Worm (Caenorhabditis elegans) whole organism, early embryonic: ENCODE results near the gene drd-5.

ENCODE experiments used
- B0310.2 ChIP-seq: sonication (generic microtip); optimal IDR thresholded peaks from 2 replicates; lab custom pipeline; 2016; ENCODE audit warnings: mild to moderate bottlenecking, missing genetic modification characterization, missing compliant biosample characterization
- F13C5.2 ChIP-seq: sonication (generic microtip); optimal IDR thresholded peaks from 2 replicates; lab custom pipeline; 2017; ENCODE audit warnings: mild to moderate bottlenecking, missing genetic modification characterization, inconsistent platforms, missing compliant biosample characterization
- aly-1 ChIP-seq: sonication (generic microtip); optimal IDR thresholded peaks from 2 replicates; lab custom pipeline; 2016; ENCODE audit warnings: missing genetic modification characterization, missing compliant biosample characterization
- ama-1 ChIP-seq: fragments of 150-350 bp; optimal IDR thresholded peaks from 2 replicates; lab custom pipeline; 2014
- ceh-13 ChIP-seq: fragments of 200-800 bp; sonication (Bioruptor generic); optimal IDR thresholded peaks from 2 replicates; lab custom pipeline; 2018; ENCODE audit warnings: mild to moderate bottlenecking, missing genetic modification characterization, missing compliant biosample characterization
- ceh-36 ChIP-seq: sonication (generic microtip); optimal IDR thresholded peaks from 2 replicates; lab custom pipeline; 2016; ENCODE audit warnings: missing genetic modification characterization, inconsistent platforms, missing compliant biosample characterization
- ets-7 ChIP-seq: sonication (generic microtip); optimal IDR thresholded peaks from 2 replicates; lab custom pipeline; 2016; ENCODE audit warnings: missing genotype, missing genetic modification characterization, missing compliant biosample characterization
- flt-1 ChIP-seq: fragments of 200-800 bp; sonication (Bioruptor generic); IDR thresholded peaks from 2 replicates; pipeline ENCODE4 v1.3.6; 2022; ENCODE audit warnings: missing genetic modification characterization, missing compliant biosample characterization
- hmbx-1 ChIP-seq: sonication (generic microtip); optimal IDR thresholded peaks from 2 replicates; lab custom pipeline; 2016; ENCODE audit warnings: mild to moderate bottlenecking, missing genetic modification characterization, missing compliant biosample characterization
- hmg-4 ChIP-seq: fragments of 200-800 bp; sonication (Bioruptor generic); optimal IDR thresholded peaks from 2 replicates; lab custom pipeline; 2018; ENCODE audit warnings: mild to moderate bottlenecking, missing genetic modification characterization, missing compliant biosample characterization
- hnd-1 ChIP-seq: sonication (generic microtip); optimal IDR thresholded peaks from 2 replicates; lab custom pipeline; 2016; ENCODE audit warnings: missing genetic modification characterization, missing compliant biosample characterization
- pes-1 ChIP-seq: fragments of 200-800 bp; sonication (Bioruptor generic); IDR thresholded peaks from 2 replicates; pipeline ENCODE4 v1.3.6; 2022; ENCODE audit warnings: missing genetic modification reagents, missing genetic modification characterization, missing compliant biosample characterization
- scrt-1 ChIP-seq: fragments of 200-800 bp; sonication (Bioruptor generic); IDR thresholded peaks from 2 replicates; pipeline ENCODE4 v1.3.6; 2022; ENCODE audit warnings: missing genetic modification characterization, missing compliant biosample characterization
- sea-1 ChIP-seq: fragments of 200-800 bp; sonication (Bioruptor generic); conservative IDR thresholded peaks from 2 replicates; pipeline ENCODE4 v1.3.6; 2022; ENCODE audit warnings: missing genetic modification characterization, missing compliant biosample characterization
- tbx-11 ChIP-seq: fragments of 200-800 bp; sonication (Bioruptor generic); IDR thresholded peaks from 2 replicates; pipeline ENCODE4 v1.3.6; 2022; ENCODE audit warnings: missing genetic modification characterization, missing compliant biosample characterization
- tbx-37 ChIP-seq: fragments of 200-800 bp; sonication (Bioruptor generic); conservative IDR thresholded peaks from 2 replicates; pipeline ENCODE4 v1.3.6; 2022; ENCODE audit warnings: missing genetic modification reagents, missing genetic modification characterization, missing compliant biosample characterization
- tra-4 ChIP-seq: sonication (generic microtip); optimal IDR thresholded peaks from 2 replicates; lab custom pipeline; 2017; ENCODE audit warnings: missing genetic modification characterization, missing compliant biosample characterization

drd-5 gene

ce11 chrX:8346248-8346647 lies at the start of gene drd-5:
Gene drd-5, minus strand, starts transcription at chrX:8346348.
- TF ChIP-seq F13C5.2 (tag; lab: Kevin White, UChicago) (no peak), pes-1 (no peak), ets-7 (tag; lab: Kevin White, UChicago) (no peak), ama-1 (lab: Kevin White, UChicago) (no peak), hmg-4 (GFP tag; lab: Kevin White, UChicago) (no peak), B0310.2 (no peak), flt-1 (GFP tag; lab: Robert Waterston, UW) (no peak), ceh-13 (no peak), scrt-1 (GFP tag; lab: Robert Waterston, UW) (no peak), tra-4 (tag; lab: Kevin White, UChicago) (no peak)

ce11 chrX:8394279-8394678 lies 48.1 kb upstream of the drd-5 start:
- TF ChIP-seq ets-7 (tag; lab: Kevin White, UChicago): no peak
- TF ChIP-seq sea-1 (GFP tag; lab: Robert Waterston, UW): no peak
- TF ChIP-seq flt-1 (GFP tag; lab: Robert Waterston, UW): no peak
- TF ChIP-seq ceh-13: no peak
- no peak for TF ChIP-seq ceh-36
- TF ChIP-seq B0310.2: no peak
- TF ChIP-seq hmbx-1 (tag; lab: Kevin White, UChicago): no peak
- TF ChIP-seq pes-1: no peak
- no peak for TF ChIP-seq ama-1 (lab: Kevin White, UChicago)
- no peak for TF ChIP-seq tbx-37 (GFP tag; lab: Robert Waterston, UW)
- no peak for TF ChIP-seq tra-4 (tag; lab: Kevin White, UChicago)
- no peak for TF ChIP-seq hnd-1 (tag; lab: Kevin White, UChicago)
- no peak for TF ChIP-seq hmg-4 (GFP tag; lab: Kevin White, UChicago)
- no peak for TF ChIP-seq aly-1 (tag; lab: Kevin White, UChicago)
- no peak for TF ChIP-seq F13C5.2 (tag; lab: Kevin White, UChicago)
- TF ChIP-seq tbx-11 (GFP tag; lab: Robert Waterston, UW): no peak

- TF ChIP-seq hmg-4 (GFP tag; lab: Kevin White, UChicago) (peak; percentile 24), tra-4 (tag; lab: Kevin White, UChicago) (no peak)
Measured at ce11 chrX:8392539-8392996, 46.4 kb upstream of the drd-5 start, which contains the start of gene wrk-1. Gene wrk-1, minus strand, starts transcription at chrX:8392589.

ce11 chrX:8391505-8391904 lies 45.4 kb upstream of the drd-5 start:
- TF ChIP-seq tra-4 (tag; lab: Kevin White, UChicago) (no peak), scrt-1 (GFP tag; lab: Robert Waterston, UW) (no peak), flt-1 (GFP tag; lab: Robert Waterston, UW) (no peak), F13C5.2 (tag; lab: Kevin White, UChicago) (no peak), ama-1 (lab: Kevin White, UChicago) (no peak), ceh-36 (no peak), aly-1 (tag; lab: Kevin White, UChicago) (no peak), hmg-4 (GFP tag; lab: Kevin White, UChicago) (no peak), tbx-37 (GFP tag; lab: Robert Waterston, UW) (no peak), B0310.2 (no peak), tbx-11 (GFP tag; lab: Robert Waterston, UW) (no peak), hnd-1 (tag; lab: Kevin White, UChicago) (no peak)

- TF ChIP-seq ets-7 (tag; lab: Kevin White, UChicago) (no peak), sea-1 (GFP tag; lab: Robert Waterston, UW) (no peak), F13C5.2 (tag; lab: Kevin White, UChicago) (no peak), tra-4 (tag; lab: Kevin White, UChicago) (no peak), hmg-4 (GFP tag; lab: Kevin White, UChicago) (no peak), ceh-13 (no peak)
Measured at ce11 chrX:8390508-8390907, 44.4 kb upstream of the drd-5 start.

ce11 chrX:8386068-8386851 lies 40.1 kb upstream of the drd-5 start:
- peak; percentile 83 for TF ChIP-seq aly-1 (tag; lab: Kevin White, UChicago)
- peak; percentile 63 for TF ChIP-seq tra-4 (tag; lab: Kevin White, UChicago)
- TF ChIP-seq B0310.2: peak; percentile 68
- no peak for TF ChIP-seq ama-1 (lab: Kevin White, UChicago)
- peak; percentile 81 for TF ChIP-seq ets-7 (tag; lab: Kevin White, UChicago)
- TF ChIP-seq flt-1 (GFP tag; lab: Robert Waterston, UW): peak; percentile 92
- TF ChIP-seq hmg-4 (GFP tag; lab: Kevin White, UChicago): peak; percentile 64
- peak; percentile 78 for TF ChIP-seq F13C5.2 (tag; lab: Kevin White, UChicago)
- peak; percentile 81 for TF ChIP-seq tbx-37 (GFP tag; lab: Robert Waterston, UW)
- peak; percentile 84 for TF ChIP-seq sea-1 (GFP tag; lab: Robert Waterston, UW)
- TF ChIP-seq ceh-13: peak; percentile 75
- TF ChIP-seq scrt-1 (GFP tag; lab: Robert Waterston, UW): peak; percentile 88
- TF ChIP-seq ceh-36: peak; percentile 87
- TF ChIP-seq tbx-11 (GFP tag; lab: Robert Waterston, UW): peak; percentile 87
- TF ChIP-seq hmbx-1 (tag; lab: Kevin White, UChicago): peak; percentile 68
- peak; percentile 93 for TF ChIP-seq pes-1
- TF ChIP-seq hnd-1 (tag; lab: Kevin White, UChicago): peak; percentile 70

- TF ChIP-seq aly-1 (tag; lab: Kevin White, UChicago) (no peak), ceh-13 (no peak), hnd-1 (tag; lab: Kevin White, UChicago) (no peak), ceh-36 (no peak)
Measured at ce11 chrX:8384642-8385181, 38.6 kb upstream of the drd-5 start, which contains the start of gene F41D9.2. Gene F41D9.2, minus strand, starts transcription at chrX:8384945.
